Fruit fly (Drosophila melanogaster) whole organism, embryonic: Measurements from ENCODE around the gene RhoGEF4.
A peak's percentile ranks its signal among the peaks of the same experiment; 100 is the strongest.

Experiments used
- Ada2b ChIP-seq: fragments of 200-800 bp; sonication (Bioruptor generic); IDR thresholded peaks from 2 replicates; pipeline ENCODE4 v1.3.6; 2022; ENCODE audit warnings: missing biosample characterization, missing genetic modification characterization
- Aef1 ChIP-seq: fragments of 200-800 bp; sonication (Bioruptor generic); IDR thresholded peaks from 3 replicates; pipeline ENCODE4 v1.3.6; 2022; ENCODE audit warnings: missing biosample characterization, missing genetic modification characterization
- CG10267 ChIP-seq: fragments of 200-800 bp; sonication (Bioruptor generic); optimal IDR thresholded peaks from 2 replicates; lab custom pipeline; 2018; ENCODE audit warnings: missing biosample characterization, mild to moderate bottlenecking, missing genetic modification characterization, moderate library complexity
- CG12071 ChIP-seq: fragments of 200-800 bp; sonication (Bioruptor generic); optimal IDR thresholded peaks from 3 replicates; lab custom pipeline; 2018; ENCODE audit warnings: missing biosample characterization, mild to moderate bottlenecking, missing genetic modification characterization
- CG12219 ChIP-seq: fragments of 200-800 bp; sonication (Bioruptor generic); optimal IDR thresholded peaks from 3 replicates; lab custom pipeline; 2018; ENCODE audit warnings: missing biosample characterization, mild to moderate bottlenecking, missing genetic modification characterization
- CG13296 ChIP-seq: fragments of 200-800 bp; sonication (Bioruptor generic); optimal IDR thresholded peaks from 3 replicates; lab custom pipeline; 2018; ENCODE audit warnings: missing biosample characterization, mild to moderate bottlenecking, missing genetic modification characterization
- CG13624 ChIP-seq: fragments of 200-800 bp; sonication (Bioruptor generic); optimal IDR thresholded peaks from 2 replicates; lab custom pipeline; 2016; ENCODE audit warnings: missing biosample characterization, missing genetic modification characterization
- CG13775 ChIP-seq: fragments of 200-800 bp; sonication (Bioruptor generic); optimal IDR thresholded peaks from 3 replicates; lab custom pipeline; 2017; ENCODE audit warnings: missing biosample characterization, mild to moderate bottlenecking, missing genetic modification characterization
- CG13894 ChIP-seq: fragments of 200-800 bp; sonication (Bioruptor generic); optimal IDR thresholded peaks from 3 replicates; lab custom pipeline; 2018; ENCODE audit warnings: missing biosample characterization, mild to moderate bottlenecking, missing genetic modification characterization, moderate library complexity
- CG14441 ChIP-seq: fragments of 200-800 bp; sonication (Bioruptor generic); IDR thresholded peaks from 2 replicates; pipeline ENCODE4 v1.3.6; 2022; ENCODE audit warnings: missing biosample characterization, missing genetic modification characterization
- CG17361 ChIP-seq: fragments of 200-800 bp; sonication (Bioruptor generic); IDR thresholded peaks from 3 replicates; pipeline ENCODE4 v1.3.6; 2022; ENCODE audit warnings: missing biosample characterization, missing genetic modification characterization
- CG17612 ChIP-seq: fragments of 200-800 bp; sonication (Bioruptor generic); IDR thresholded peaks from 2 replicates; pipeline ENCODE4 v1.3.6; 2022; ENCODE audit warnings: missing biosample characterization, missing genetic modification characterization
- CG18262 ChIP-seq: fragments of 200-800 bp; optimal IDR thresholded peaks from 3 replicates; lab custom pipeline; 2019; ENCODE audit warnings: missing biosample characterization, mild to moderate bottlenecking, missing genetic modification characterization, moderate library complexity
- CG1832 ChIP-seq: fragments of 200-800 bp; sonication (Bioruptor generic); optimal IDR thresholded peaks from 2 replicates; lab custom pipeline; 2017; ENCODE audit warnings: missing biosample characterization, mild to moderate bottlenecking, missing genetic modification characterization, inconsistent platforms
- CG18476 ChIP-seq: fragments of 200-800 bp; sonication (Bioruptor generic); optimal IDR thresholded peaks from 2 replicates; lab custom pipeline; 2016; ENCODE audit warnings: missing biosample characterization, mild to moderate bottlenecking, missing genetic modification characterization
- CG2889 ChIP-seq: fragments of 200-800 bp; sonication (Bioruptor generic); IDR thresholded peaks from 3 replicates; pipeline ENCODE4 v1.3.6; 2022; ENCODE audit warnings: missing biosample characterization, missing genetic modification characterization
- CG32772 ChIP-seq: fragments of 200-800 bp; sonication (Bioruptor generic); IDR thresholded peaks from 2 replicates; pipeline ENCODE4 v1.3.6; 2022; ENCODE audit warnings: missing biosample characterization, missing genetic modification characterization
- CG34376 ChIP-seq: fragments of 200-800 bp; sonication (Bioruptor generic); optimal IDR thresholded peaks from 2 replicates; lab custom pipeline; 2018; ENCODE audit warnings: missing biosample characterization, mild to moderate bottlenecking, missing genetic modification characterization
- CG4730 ChIP-seq: fragments of 200-800 bp; sonication (Bioruptor generic); IDR thresholded peaks from 2 replicates; pipeline ENCODE4 v1.3.6; 2022; ENCODE audit warnings: missing biosample characterization, missing genetic modification characterization
- CG8290 ChIP-seq, 3 experiments: fragments of 200-800 bp; sonication (Bioruptor generic); optimal IDR thresholded peaks; 2 replicates each; lab custom pipeline; 2016 to 2019; ENCODE audit warnings: missing biosample characterization in 3 of 3, missing genetic modification characterization in 3 of 3, mild to moderate bottlenecking in 2 of 3, moderate library complexity in 1 of 3
- CG9727 ChIP-seq: fragments of 200-800 bp; sonication (Bioruptor generic); optimal IDR thresholded peaks from 3 replicates; lab custom pipeline; 2017; ENCODE audit warnings: missing biosample characterization, mild to moderate bottlenecking, missing genetic modification characterization
- CG9797 ChIP-seq: fragments of 200-800 bp; sonication (Bioruptor generic); optimal IDR thresholded peaks from 3 replicates; lab custom pipeline; 2018; ENCODE audit warnings: missing biosample characterization, mild to moderate bottlenecking, missing genetic modification characterization
- CTCF ChIP-seq: fragments of 200-800 bp; sonication (Bioruptor generic); optimal IDR thresholded peaks from 2 replicates; lab custom pipeline; 2017; ENCODE audit warnings: missing biosample characterization, mild to moderate bottlenecking, missing genetic modification characterization, moderate library complexity
- Chrac-16 ChIP-seq: fragments of 200-800 bp; sonication (Bioruptor generic); optimal IDR thresholded peaks from 3 replicates; lab custom pipeline; 2016; ENCODE audit warnings: missing biosample characterization, missing genetic modification characterization
- CkIIα-i1 ChIP-seq: fragments of 200-800 bp; sonication (Bioruptor generic); IDR thresholded peaks from 2 replicates; pipeline ENCODE4 v1.3.6; 2022; ENCODE audit warnings: missing biosample characterization, missing genetic modification characterization
- Drgx ChIP-seq: fragments of 200-800 bp; sonication (Bioruptor generic); IDR thresholded peaks from 2 replicates; pipeline ENCODE4 v1.3.6; 2022; ENCODE audit warnings: missing biosample characterization, missing genetic modification characterization
- Fer1 ChIP-seq: fragments of 200-800 bp; sonication (Bioruptor generic); optimal IDR thresholded peaks from 2 replicates; lab custom pipeline; 2017; ENCODE audit warnings: missing biosample characterization, mild to moderate bottlenecking, missing genetic modification characterization
- Gug ChIP-seq: fragments of 200-800 bp; sonication (Bioruptor generic); IDR thresholded peaks from 4 replicates; pipeline ENCODE4 v1.3.6; 2022; ENCODE audit warnings: missing biosample characterization, missing genetic modification characterization
- Hand ChIP-seq: fragments of 200-800 bp; sonication (Bioruptor generic); optimal IDR thresholded peaks from 2 replicates; lab custom pipeline; 2017; ENCODE audit warnings: mild to moderate bottlenecking, missing biosample characterization, missing genetic modification reagents, missing genetic modification characterization
- Hr39 ChIP-seq: fragments of >200 bp; optimal IDR thresholded peaks from 2 replicates; lab custom pipeline; 2017
- Nf-YA ChIP-seq: fragments of 200-800 bp; sonication (Bioruptor generic); IDR thresholded peaks from 2 replicates; pipeline ENCODE4 v1.3.6; 2022; ENCODE audit warnings: missing biosample characterization, missing genetic modification characterization
- Oli ChIP-seq: fragments of 200-800 bp; sonication (Bioruptor generic); optimal IDR thresholded peaks from 2 replicates; lab custom pipeline; 2018; ENCODE audit warnings: missing biosample characterization, mild to moderate bottlenecking, missing genetic modification characterization, moderate library complexity
- Poxn ChIP-seq: fragments of 200-800 bp; sonication (Bioruptor generic); IDR thresholded peaks from 2 replicates; pipeline ENCODE4 v1.3.6; 2022; ENCODE audit warnings: missing biosample characterization, missing genetic modification characterization
- Ptx1 ChIP-seq: fragments of 200-800 bp; sonication (Bioruptor generic); IDR thresholded peaks from 2 replicates; pipeline ENCODE4 v1.3.6; 2022; ENCODE audit warnings: missing biosample characterization, missing genetic modification characterization
- Spps ChIP-seq: fragments of 200-800 bp; sonication (Bioruptor generic); optimal IDR thresholded peaks from 2 replicates; lab custom pipeline; 2018; ENCODE audit warnings: missing biosample characterization, mild to moderate bottlenecking, missing genetic modification characterization
- Stat92E ChIP-seq, 3 experiments: fragments of >200 bp in 2 of 3; fragments of 200-800 bp in 1 of 3; sonication (Bioruptor generic) in 1 of 3; optimal IDR thresholded peaks; 2 replicates each; lab custom pipeline; 2017 to 2019; ENCODE audit warnings: missing biosample characterization in 3 of 3, missing genetic modification characterization in 3 of 3, mild to moderate bottlenecking in 1 of 3, moderate library complexity in 1 of 3
- corto ChIP-seq: fragments of 200-800 bp; sonication (Bioruptor generic); optimal IDR thresholded peaks from 2 replicates; lab custom pipeline; 2016; ENCODE audit warnings: missing biosample characterization, mild to moderate bottlenecking, missing genetic modification characterization, moderate library complexity
- dati ChIP-seq: fragments of 200-800 bp; sonication (Bioruptor generic); IDR thresholded peaks from 2 replicates; pipeline ENCODE4 v1.3.6; 2022; ENCODE audit warnings: missing biosample characterization, missing genetic modification characterization
- fru ChIP-seq: fragments of >200 bp; optimal IDR thresholded peaks from 2 replicates; lab custom pipeline; 2017
- gfzf ChIP-seq: fragments of 200-800 bp; sonication (Bioruptor generic); optimal IDR thresholded peaks from 2 replicates; lab custom pipeline; 2016; ENCODE audit warnings: missing biosample characterization, mild to moderate bottlenecking, missing genetic modification characterization, moderate library complexity
- gro ChIP-seq: fragments of 200-800 bp; sonication (Bioruptor generic); optimal IDR thresholded peaks from 2 replicates; lab custom pipeline; 2016; ENCODE audit warnings: missing biosample characterization, missing genetic modification characterization
- hbn ChIP-seq: fragments of 200-800 bp; sonication (Bioruptor generic); IDR thresholded peaks from 2 replicates; pipeline ENCODE4 v1.3.6; 2022; ENCODE audit warnings: missing biosample characterization, missing genetic modification characterization; ENCODE audit not compliant: partially characterized antibody
- otp ChIP-seq: fragments of 200-800 bp; sonication (Bioruptor generic); IDR thresholded peaks from 3 replicates; pipeline ENCODE4, ENCODE4 v1.3.6; 2022; ENCODE audit warnings: missing biosample characterization, missing genetic modification characterization
- pita ChIP-seq: fragments of 200-800 bp; sonication (Bioruptor generic); optimal IDR thresholded peaks from 2 replicates; lab custom pipeline; 2017; ENCODE audit warnings: missing biosample characterization, mild to moderate bottlenecking, missing genetic modification characterization
- pnt ChIP-seq: fragments of 200-800 bp; sonication (Bioruptor generic); optimal IDR thresholded peaks from 3 replicates; lab custom pipeline; 2016; ENCODE audit warnings: missing biosample characterization, missing genetic modification characterization
- sens ChIP-seq: fragments of 200-800 bp; sonication (Bioruptor generic); peaks from one replicate; lab custom pipeline; 2016; ENCODE audit warnings: missing biosample characterization, missing genetic modification characterization
- sr ChIP-seq: fragments of 200-800 bp; sonication (Bioruptor generic); IDR thresholded peaks from 3 replicates; pipeline ENCODE4 v1.3.6; 2022; ENCODE audit warnings: missing biosample characterization, missing genetic modification characterization
- ssp ChIP-seq: fragments of 200-800 bp; sonication (Bioruptor generic); IDR thresholded peaks from 2 replicates; pipeline ENCODE4 v1.3.6; 2022; ENCODE audit warnings: missing biosample characterization, missing genetic modification characterization
- tin ChIP-seq: fragments of 200-800 bp; sonication (Bioruptor generic); optimal IDR thresholded peaks from 3 replicates; lab custom pipeline; 2016; ENCODE audit warnings: missing biosample characterization, missing genetic modification characterization
- z ChIP-seq: fragments of 200-800 bp; sonication (Bioruptor generic); IDR thresholded peaks from 3 replicates; pipeline ENCODE4 v1.3.6; 2022; ENCODE audit warnings: missing biosample characterization, missing genetic modification characterization
- zen ChIP-seq: fragments of 200-800 bp; sonication (Bioruptor generic); optimal IDR thresholded peaks from 3 replicates; lab custom pipeline; 2018; ENCODE audit warnings: missing biosample characterization, mild to moderate bottlenecking, missing genetic modification characterization, moderate library complexity
- zen2 ChIP-seq: fragments of 200-800 bp; sonication (Bioruptor generic); IDR thresholded peaks from 3 replicates; pipeline ENCODE4 v1.3.6; 2022; ENCODE audit warnings: missing biosample characterization, missing genetic modification characterization; ENCODE audit not compliant: partially characterized antibody
- zf30C ChIP-seq: fragments of 200-800 bp; sonication (Bioruptor generic); optimal IDR thresholded peaks from 3 replicates; lab custom pipeline; 2018; ENCODE audit warnings: missing biosample characterization, mild to moderate bottlenecking, missing genetic modification characterization

The RhoGEF4 gene

DNA sequence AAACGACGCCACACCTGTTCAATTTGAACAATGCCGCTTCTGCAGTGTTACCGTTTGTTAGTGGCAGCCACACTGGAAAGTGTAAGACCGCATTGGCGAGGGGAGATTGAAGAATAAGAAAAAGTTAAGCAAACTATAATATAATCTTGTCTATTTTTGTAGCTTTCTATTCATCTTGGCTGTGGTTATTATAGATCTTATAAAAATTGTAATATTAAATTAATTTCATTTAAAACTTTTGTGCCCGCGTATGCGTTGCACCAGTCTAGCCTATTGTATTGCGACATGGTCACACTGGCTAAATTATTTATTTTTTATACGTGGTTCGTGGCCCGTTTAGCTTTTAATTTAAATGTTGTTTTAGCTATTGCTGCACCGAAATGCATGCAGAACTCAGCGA is at the start of gene RhoGEF4, which contains the start of gene Rint1 (continued):
- TF ChIP-seq CG13894 (no peak), CG32772 (GFP tag; lab: Robert Waterston, UW) (peak; percentile 73), Nf-YA (GFP tag; lab: Robert Waterston, UW) (no peak), dati (GFP tag; lab: Robert Waterston, UW) (no peak), CG13624 (GFP tag; lab: Kevin White, UChicago) (peak; percentile 47), Spps (tag; lab: Kevin White, UChicago) (no peak), CTCF (GFP tag; lab: Kevin White, UChicago) (no peak), Hand (no peak), Ptx1 (peak; percentile 86), CG17361 (GFP tag; lab: Robert Waterston, UW) (peak; percentile 74), pita (GFP tag; lab: Kevin White, UChicago) (no peak), CG13296 (no peak), CG8290 (GFP tag; optimal IDR thresholded peaks at IDR 0.05; lab: Kevin White, UChicago) (peak; percentile 75), CG8290 (tag; optimal IDR thresholded peaks at IDR 0.05; lab: Kevin White, UChicago) (peak in 1 of 2 experiments; percentile 67), CG14441 (GFP tag; lab: Robert Waterston, UW) (peak; percentile 79), CG4730 (peak; percentile 65; the same call in 1 of the 2 replicates), CG1832 (no peak), CG18476 (GFP tag; lab: Kevin White, UChicago) (peak; percentile 100), Oli (tag; lab: Kevin White, UChicago) (peak; percentile 56), CG9727 (GFP tag; lab: Kevin White, UChicago) (peak; percentile 62), CG17612 (GFP tag; lab: Robert Waterston, UW) (peak; percentile 26; the same call in 1 of the 2 replicates), ssp (GFP tag; lab: Robert Waterston, UW) (peak; percentile 68), CG10267 (tag; lab: Kevin White, UChicago) (peak; percentile 73), Gug (peak; percentile 85), CG12219 (no peak), sens (GFP tag; lab: Kevin White, UChicago) (peak; percentile 87), Fer1 (GFP tag; lab: Kevin White, UChicago) (peak; percentile 61), sr (no peak), Ada2b (GFP tag; lab: Robert Waterston, UW) (peak; percentile 70), CkIIα-i1 (no peak), hbn (GFP tag; lab: Robert Waterston, UW) (no peak), pnt (peak; percentile 17), zf30C (GFP tag; lab: Kevin White, UChicago) (no peak), CG34376 (GFP tag; lab: Kevin White, UChicago) (no peak), zen (tag; lab: Kevin White, UChicago) (peak; percentile 73), CG18262 (peak; percentile 59), CG9797 (GFP tag; lab: Kevin White, UChicago) (peak; percentile 99), gfzf (GFP tag; lab: Kevin White, UChicago) (peak; percentile 81), Hr39 (no peak), zen2 (no peak), gro (no peak), tin (GFP tag; lab: Kevin White, UChicago) (peak; percentile 80), corto (GFP tag; lab: Kevin White, UChicago) (no peak), Poxn (GFP tag; lab: Robert Waterston, UW) (no peak), otp (GFP tag; lab: Robert Waterston, UW) (no peak), fru (lab: Kevin White, UChicago) (no peak), Stat92E (GFP tag; optimal IDR thresholded peaks at IDR 0.05; lab: Kevin White, UChicago) (peak in 1 of 3 experiments; percentile 38), Aef1 (GFP tag; lab: Robert Waterston, UW) (peak; percentile 82), Drgx (GFP tag; lab: Robert Waterston, UW) (no peak), CG13775 (GFP tag; lab: Kevin White, UChicago) (peak; percentile 79), CG12071 (GFP tag; lab: Kevin White, UChicago) (no peak), CG2889 (GFP tag; lab: Robert Waterston, UW) (0 out of 3 replicates have a peak, but pooled peaks have one; percentile 12), Chrac-16 (peak; percentile 85), z (no peak)
